Worm (Caenorhabditis elegans) whole organism, L4/young adult: ENCODE measurements around the gene K10G9.2.

Experiments
- W03F9.2 ChIP-seq: fragments of 150-350 bp; optimal IDR thresholded peaks from 2 replicates; lab custom pipeline; 2014; ENCODE audit warnings: missing biosample characterization, missing genetic modification characterization
- dao-5 ChIP-seq: sonication (generic microtip); optimal IDR thresholded peaks from 2 replicates; lab custom pipeline; 2016; ENCODE audit warnings: missing genotype, missing genetic modification characterization, moderate library complexity, missing compliant biosample characterization
- him-1 ChIP-seq: sonication (generic microtip); optimal IDR thresholded peaks from 2 replicates; lab custom pipeline; 2016; ENCODE audit warnings: missing genotype, missing genetic modification reagents, missing genetic modification characterization, missing compliant biosample characterization

Gene K10G9.2

DNA sequence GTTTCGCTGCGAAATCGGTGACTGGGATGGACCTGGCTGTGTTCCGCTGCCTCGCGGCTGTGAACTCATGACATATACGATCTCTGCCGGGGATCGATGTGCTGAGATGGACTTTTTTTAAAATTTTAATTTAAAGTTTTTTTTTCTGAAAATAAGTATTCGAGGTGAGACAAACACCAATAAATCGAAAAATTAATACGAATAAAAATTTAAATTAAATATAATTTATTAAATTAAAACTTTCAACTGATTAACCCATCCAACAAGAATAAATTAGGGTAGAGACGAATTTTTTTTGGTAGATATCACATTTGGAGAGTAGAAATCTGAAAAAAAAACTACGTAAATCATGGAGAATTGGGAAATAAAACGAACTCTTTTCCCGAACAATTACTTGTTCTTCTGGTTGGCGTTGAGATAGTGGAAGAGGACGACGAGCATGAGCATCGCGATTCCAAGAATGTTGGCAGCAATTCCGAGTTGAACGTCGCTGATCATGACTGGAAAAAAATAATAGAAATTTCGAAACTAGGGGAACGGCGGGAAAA lies 32.4 kb downstream of the K10G9.2 start, which contains the start of the genes unc-50 and ostf-4:
unc-50 (minus strand) TSS at position 101 of the 548 bp plus-strand sequence.
ostf-4 (minus strand) TSS at position 498 of the 548 bp plus-strand sequence.
- TF ChIP-seq him-1 = no peak
- no peak for TF ChIP-seq dao-5 (tag; lab: Kevin White, UChicago)
- TF ChIP-seq W03F9.2 = no peak

DNA sequence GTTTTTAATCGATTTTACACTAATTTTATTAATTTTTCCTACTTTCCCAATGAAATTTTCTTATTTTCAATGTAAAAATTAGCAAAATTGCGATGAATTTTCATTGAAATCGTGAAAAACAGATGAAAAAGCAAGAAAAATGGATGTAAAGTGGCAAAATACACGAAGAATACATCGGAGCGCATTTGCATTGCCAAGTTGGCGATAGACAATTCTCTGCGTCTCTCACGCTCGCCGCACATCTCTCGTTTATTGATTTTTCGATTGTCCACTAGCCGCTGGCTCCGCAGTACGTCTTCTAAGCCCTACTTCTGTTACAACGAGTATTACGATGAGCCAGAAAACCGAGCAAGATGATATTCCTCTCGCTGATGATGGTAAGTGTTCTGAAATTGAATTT lies 33.0 kb downstream of the K10G9.2 start, which contains the start of gene unc-69:
unc-69 (plus strand) TSS at position 185 of the 400 bp plus-strand sequence.
- TF ChIP-seq him-1 (no peak), dao-5 (tag; lab: Kevin White, UChicago) (no peak), W03F9.2 (peak; percentile 67)

DNA sequence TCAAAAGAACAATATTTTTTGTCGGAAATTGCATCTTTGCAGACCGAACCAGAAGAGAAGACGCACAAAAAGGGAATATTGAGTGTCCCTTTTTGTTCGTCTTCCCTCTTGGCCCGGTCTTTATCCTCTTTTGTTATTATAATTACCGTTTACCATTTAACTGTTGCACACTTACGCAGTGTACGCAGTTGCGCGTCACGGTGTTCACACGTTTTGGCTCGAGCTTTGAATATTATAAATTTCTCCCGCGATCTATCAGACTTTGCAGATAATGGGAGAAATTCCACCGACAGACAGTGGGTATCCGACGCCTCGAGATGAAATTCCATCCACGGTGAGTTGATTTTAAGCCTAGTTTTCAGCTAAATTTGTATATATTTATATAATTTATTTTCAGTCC lies 35.1 kb downstream of the K10G9.2 start, which contains the start of gene sas-7:
sas-7 (plus strand) TSS at position 232 of the 400 bp plus-strand sequence.
- TF ChIP-seq W03F9.2 (no peak), dao-5 (tag; lab: Kevin White, UChicago) (no peak), him-1 (no peak)

DNA sequence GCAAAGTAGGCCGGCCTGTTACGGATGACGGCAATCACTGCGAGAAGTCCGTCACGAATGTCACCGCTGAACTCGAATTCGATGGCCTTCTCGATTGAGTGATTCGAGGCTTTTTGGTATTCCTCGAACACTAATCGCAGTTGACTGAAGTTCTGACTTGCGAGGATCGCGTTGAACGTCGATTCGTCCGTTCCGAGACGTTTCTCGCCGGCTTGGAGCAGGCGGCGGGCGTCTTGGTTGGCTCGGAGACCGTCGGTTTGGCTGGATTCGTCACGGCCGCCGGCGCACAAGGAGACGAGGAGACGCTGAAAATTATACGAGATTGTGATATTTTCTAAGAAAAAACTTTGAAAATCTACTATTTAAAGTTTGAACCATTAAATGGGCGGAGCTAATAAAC lies 40.6 kb downstream of the K10G9.2 start:
- TF ChIP-seq dao-5 (tag; lab: Kevin White, UChicago) (no peak), him-1 (no peak), W03F9.2 (no peak)

DNA sequence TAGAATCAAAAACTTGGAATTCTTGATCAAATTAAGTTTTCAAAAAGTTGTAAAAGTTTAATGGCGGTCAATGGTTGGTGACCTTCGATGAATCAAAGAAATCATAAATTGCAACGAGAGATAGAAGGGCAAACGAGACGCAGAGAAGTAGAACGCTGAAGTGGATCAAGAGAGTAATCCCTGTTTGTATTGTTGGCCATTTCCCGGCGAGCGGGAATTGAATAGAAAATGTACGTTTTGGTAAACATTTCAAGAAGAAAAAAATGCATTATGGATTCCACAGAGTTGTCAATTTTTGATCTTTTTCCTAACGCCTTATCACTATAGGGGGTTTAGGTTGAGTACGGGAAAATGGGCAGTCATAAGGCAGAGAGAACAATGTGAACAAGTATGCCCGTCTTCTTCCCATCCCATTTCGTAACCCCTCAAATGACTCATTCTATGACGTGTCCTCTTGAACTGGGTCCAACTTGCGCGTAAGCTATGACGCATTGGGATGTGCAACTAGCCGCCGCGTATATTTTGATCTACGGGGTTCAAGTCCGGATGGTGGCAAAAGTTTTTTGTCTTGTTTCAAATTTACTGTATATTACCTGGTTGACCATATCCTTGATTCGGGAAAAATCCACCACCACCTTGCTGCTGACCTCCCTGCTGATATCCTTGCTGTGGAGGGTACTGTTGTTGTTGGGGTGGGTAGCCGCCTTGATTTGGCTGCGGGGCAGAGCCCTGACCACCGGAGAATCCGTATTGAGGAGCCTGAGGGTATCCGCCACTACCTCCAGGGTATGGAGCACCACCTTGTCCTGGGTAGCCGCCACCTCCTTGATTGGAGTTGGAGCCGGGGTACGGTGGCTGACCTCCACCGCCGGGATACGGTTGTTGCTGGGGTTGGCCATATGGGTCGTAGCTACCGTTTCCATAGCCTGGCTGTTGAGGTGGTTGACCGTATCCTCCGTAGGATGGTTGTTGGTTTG lies 43.1 kb downstream of the K10G9.2 start:
- no peak for TF ChIP-seq W03F9.2
- no peak for TF ChIP-seq him-1
- no peak for TF ChIP-seq dao-5 (tag; lab: Kevin White, UChicago)

DNA sequence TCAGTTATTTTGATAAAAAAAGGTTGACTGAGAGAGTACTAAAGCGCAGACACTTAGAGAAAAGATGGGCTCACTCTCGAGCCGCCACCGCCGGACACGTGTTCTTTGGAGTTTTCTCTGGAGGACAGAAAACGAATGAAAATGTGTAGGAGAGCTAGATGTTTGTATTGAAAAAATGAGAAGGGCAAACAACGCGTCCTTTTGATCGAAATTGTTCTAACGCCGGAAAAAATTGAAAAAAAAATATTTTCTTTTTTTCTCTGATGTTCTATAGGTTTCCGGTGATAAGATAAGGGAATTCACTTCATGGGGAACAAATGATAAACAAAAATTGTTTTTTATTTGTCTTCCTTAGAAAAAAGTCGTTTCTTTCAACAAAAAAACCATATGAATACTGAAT lies 44.1 kb downstream of the K10G9.2 start:
- no peak for TF ChIP-seq him-1
- no peak for TF ChIP-seq dao-5 (tag; lab: Kevin White, UChicago)
- TF ChIP-seq W03F9.2 = no peak

DNA sequence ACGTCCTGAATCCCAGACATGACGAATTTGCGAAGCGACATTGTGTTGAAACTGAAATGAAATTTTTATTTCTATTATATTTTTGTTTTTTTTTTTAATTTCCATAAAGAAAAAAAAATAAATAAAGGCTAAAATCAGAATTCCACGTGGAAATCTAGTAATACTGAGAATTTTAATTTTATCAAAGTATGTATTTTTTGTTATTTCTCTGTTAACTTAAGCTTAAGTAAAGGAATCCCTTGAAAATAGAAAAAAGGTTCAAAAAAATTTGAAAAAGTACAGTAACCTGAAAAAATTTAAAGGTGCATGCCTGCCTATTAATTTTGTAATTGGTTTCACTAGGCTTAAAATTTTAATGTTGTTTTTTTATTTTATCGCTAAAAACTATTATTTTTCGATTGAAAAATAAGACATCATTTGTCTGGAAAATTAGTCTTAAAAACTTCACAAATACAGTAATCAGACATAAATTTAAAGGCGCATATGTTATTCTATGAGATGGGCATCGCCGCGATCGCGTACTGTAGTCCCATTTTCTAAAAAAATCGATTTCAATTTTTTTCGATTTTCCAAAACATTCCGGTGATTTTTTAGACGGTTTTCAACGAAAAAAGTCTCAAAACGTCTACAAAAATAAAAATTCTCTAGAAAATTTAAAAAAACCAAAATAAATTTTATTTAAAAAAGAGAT lies 44.8 kb downstream of the K10G9.2 start, which contains the start of gene nex-2:
nex-2 (minus strand) TSS at position 51 of the 691 bp plus-strand sequence.
- TF ChIP-seq W03F9.2 (no peak), him-1 (no peak), dao-5 (tag; lab: Kevin White, UChicago) (no peak)

DNA sequence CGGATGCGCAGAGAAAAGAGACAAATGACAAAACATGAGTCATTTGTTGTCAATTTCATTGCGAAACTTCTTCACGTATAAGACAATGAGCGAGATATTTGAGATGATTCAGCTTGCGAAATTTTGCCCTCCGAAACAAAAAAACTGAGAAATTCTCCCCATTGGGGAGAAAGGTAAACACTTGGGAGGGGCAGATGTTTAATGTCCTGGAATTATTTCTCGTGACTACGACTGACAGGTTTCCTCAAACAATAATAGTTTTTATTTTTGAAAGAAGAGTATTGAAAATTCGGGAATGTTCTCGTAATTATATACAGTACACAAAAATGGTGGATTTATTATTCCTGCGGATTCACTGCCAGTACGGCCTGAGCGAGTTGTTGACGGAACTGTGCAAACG lies 45.5 kb downstream of the K10G9.2 start:
- TF ChIP-seq dao-5 (tag; lab: Kevin White, UChicago) (no peak), him-1 (no peak), W03F9.2 (no peak)

DNA sequence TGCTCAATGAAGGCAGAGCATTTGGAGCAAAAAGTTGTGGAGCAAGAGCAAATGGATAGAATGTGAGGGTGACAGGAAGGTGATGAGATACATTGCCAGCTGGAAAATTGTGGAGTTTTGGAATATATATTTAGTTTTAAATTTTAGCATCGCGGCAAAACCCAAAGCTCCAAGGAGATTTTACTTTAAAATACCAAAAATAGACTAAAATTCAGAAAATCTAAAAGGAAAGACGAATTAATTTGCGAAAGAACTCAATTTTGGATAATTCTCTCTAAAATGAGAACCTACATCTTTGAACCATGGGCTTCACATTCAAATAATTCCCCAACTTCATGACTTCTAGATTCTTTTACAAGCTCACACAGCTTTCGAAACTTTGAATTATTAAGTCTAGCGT lies 46.8 kb downstream of the K10G9.2 start, which contains the start of gene T07C4.12:
T07C4.12 (minus strand) TSS at position 101 of the 400 bp plus-strand sequence.
- TF ChIP-seq dao-5 (tag; lab: Kevin White, UChicago) (no peak), W03F9.2 (no peak), him-1 (no peak)

DNA sequence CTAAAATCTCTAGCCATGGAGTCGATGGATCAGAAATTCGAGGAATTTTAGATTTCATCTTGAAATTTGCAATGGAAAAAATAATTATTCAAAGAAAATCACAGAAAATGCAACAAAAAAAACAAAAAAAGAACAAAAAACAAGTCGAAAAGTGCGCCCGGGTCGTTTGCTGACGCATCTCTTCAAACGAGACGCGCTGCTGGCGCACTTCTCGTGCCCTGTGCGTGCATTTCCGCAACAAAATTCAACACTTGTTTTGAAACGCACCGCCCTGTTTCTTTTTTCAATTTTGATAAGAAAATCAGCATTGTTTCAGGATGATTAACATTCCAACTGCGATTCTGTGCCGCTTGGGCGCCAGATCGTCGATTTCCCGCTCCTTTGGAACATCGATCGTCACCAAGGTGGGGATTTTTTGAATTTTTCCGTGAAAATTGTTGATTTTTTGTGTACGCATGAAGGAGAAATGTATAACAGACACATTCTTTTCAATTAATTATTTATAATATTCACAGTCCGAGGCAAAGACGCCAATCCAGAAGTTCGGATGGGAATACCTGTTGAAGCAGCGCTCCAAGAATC lies 48.3 kb downstream of the K10G9.2 start, which contains the start of the genes jmjd-4 and mev-1:
jmjd-4 (minus strand) TSS at position 58 of the 582 bp plus-strand sequence.
mev-1 (plus strand) TSS at position 317 of the 582 bp plus-strand sequence.
- TF ChIP-seq dao-5 (tag; lab: Kevin White, UChicago) (no peak), W03F9.2 (peak; percentile 89), him-1 (peak; percentile 67)

DNA sequence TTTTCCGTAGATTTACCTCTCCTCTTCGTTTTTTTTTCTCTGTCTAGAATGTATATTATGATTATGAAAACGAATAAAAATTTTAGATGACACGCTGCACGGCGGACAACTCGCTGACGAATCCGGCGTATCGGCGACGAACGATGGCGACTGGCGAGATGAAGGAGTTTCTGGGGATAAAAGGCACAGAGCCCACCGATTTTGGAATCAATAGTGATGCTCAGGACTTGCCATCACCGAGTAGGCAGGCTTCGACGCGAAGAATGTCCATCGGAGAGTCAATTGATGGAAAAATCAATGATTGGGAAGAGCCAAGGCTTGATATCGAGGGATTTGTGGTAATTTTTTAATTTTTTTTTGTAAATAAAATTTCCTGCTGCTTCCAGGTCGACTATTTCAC lies 49.4 kb downstream of the K10G9.2 start, which contains the start of gene ced-9:
ced-9 (plus strand) TSS at position 87 of the 400 bp plus-strand sequence.
- TF ChIP-seq W03F9.2 = no peak
- TF ChIP-seq dao-5 (tag; lab: Kevin White, UChicago) = no peak
- TF ChIP-seq him-1 = no peak

DNA sequence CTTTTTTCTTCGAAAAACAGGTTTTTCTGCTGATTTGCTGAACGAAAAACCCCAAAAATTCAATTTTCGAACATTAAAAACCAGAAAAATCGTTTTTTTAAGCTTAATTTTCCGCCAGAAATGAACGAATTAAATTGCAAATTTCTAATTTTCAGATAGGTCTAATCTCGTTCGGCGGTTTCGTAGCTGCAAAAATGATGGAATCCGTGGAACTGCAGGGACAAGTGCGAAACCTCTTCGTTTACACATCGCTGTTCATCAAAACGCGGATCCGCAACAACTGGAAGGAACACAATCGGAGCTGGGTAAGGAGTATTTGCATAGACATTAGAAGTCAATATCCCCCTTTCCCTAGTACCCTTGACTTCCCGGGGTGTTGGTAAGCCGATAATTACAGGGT lies 50.4 kb downstream of the K10G9.2 start:
- no peak for TF ChIP-seq W03F9.2
- TF ChIP-seq him-1 = no peak
- TF ChIP-seq dao-5 (tag; lab: Kevin White, UChicago) = no peak

DNA sequence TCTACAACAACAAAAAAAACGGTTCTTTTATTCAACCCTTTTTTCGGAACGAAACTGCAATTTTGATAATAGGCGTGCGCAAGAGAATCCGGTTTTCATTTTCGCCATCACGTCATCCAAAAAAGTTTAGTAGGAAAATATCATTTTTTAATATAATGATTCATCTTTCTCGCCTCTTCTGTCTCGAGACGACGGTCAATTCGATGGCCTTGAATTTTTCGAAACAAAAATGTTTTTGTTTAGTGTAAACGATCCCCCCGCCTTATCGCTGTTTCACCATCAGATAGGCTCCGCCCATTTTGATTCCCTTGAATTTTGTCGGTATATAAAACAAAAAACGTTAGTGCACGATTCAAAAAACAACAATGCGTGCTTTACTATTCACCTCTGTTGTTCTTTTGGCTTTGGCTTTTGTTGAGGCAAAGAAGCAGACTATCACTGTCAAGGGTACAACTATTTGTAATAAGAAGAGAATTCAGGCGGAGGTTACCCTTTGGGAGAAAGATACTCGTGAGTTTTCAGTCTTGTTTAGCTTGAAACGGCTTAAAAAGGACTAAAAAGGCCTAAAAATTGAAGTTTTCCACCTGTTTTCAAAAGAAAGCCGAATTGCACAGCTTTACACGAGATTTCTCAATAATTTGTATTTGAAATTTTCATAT lies 51.9 kb downstream of the K10G9.2 start, which contains the start of gene ttr-15:
ttr-15 (plus strand) TSS at position 340 of the 659 bp plus-strand sequence.
- TF ChIP-seq dao-5 (tag; lab: Kevin White, UChicago) (no peak), him-1 (no peak), W03F9.2 (no peak)
